Fruit fly (Drosophila melanogaster) whole organism, embryonic: Measurements from ENCODE around the gene CG14695.

Source experiments
- CG11093 ChIP-seq: fragments of 200-800 bp; sonication (Bioruptor generic); IDR thresholded peaks from 3 replicates; pipeline ENCODE4 v1.3.6; 2022; ENCODE audit warnings: missing biosample characterization, missing genetic modification characterization
- CG11695 ChIP-seq: fragments of 200-800 bp; sonication (Bioruptor generic); IDR thresholded peaks from 3 replicates; pipeline ENCODE4 v1.3.6; 2022; ENCODE audit warnings: missing biosample characterization, missing genetic modification characterization
- CG12391 ChIP-seq: fragments of 200-800 bp; sonication (Bioruptor generic); optimal IDR thresholded peaks from 3 replicates; lab custom pipeline; 2018; ENCODE audit warnings: missing biosample characterization, mild to moderate bottlenecking, missing genetic modification characterization, moderate library complexity
- CG15269 ChIP-seq: fragments of 200-800 bp; sonication (Bioruptor generic); optimal IDR thresholded peaks from 2 replicates; lab custom pipeline; 2018; ENCODE audit warnings: missing biosample characterization, mild to moderate bottlenecking, missing genetic modification characterization, moderate library complexity
- CG16815 ChIP-seq: fragments of 200-800 bp; sonication (Bioruptor generic); optimal IDR thresholded peaks from 3 replicates; lab custom pipeline; 2017; ENCODE audit warnings: missing biosample characterization, mild to moderate bottlenecking, missing genetic modification characterization
- CG16863 ChIP-seq: fragments of 200-800 bp; sonication (Bioruptor generic); optimal IDR thresholded peaks from 3 replicates; lab custom pipeline; 2016; ENCODE audit warnings: missing biosample characterization, missing genetic modification characterization
- CG18011 ChIP-seq: fragments of 200-800 bp; sonication (Bioruptor generic); optimal IDR thresholded peaks from 2 replicates; lab custom pipeline; 2017; ENCODE audit warnings: missing biosample characterization, missing genetic modification characterization, mild to moderate bottlenecking, moderate library complexity, missing genotype
- CG2116 ChIP-seq: fragments of 200-800 bp; sonication (Bioruptor generic); optimal IDR thresholded peaks from 3 replicates; lab custom pipeline; 2018; ENCODE audit warnings: missing biosample characterization, mild to moderate bottlenecking, missing genetic modification characterization
- CG30403 ChIP-seq: fragments of 200-800 bp; sonication (Bioruptor generic); optimal IDR thresholded peaks from 3 replicates; lab custom pipeline; 2016; ENCODE audit warnings: missing biosample characterization, missing genetic modification characterization
- CG34376 ChIP-seq: fragments of 200-800 bp; sonication (Bioruptor generic); optimal IDR thresholded peaks from 2 replicates; lab custom pipeline; 2018; ENCODE audit warnings: missing biosample characterization, mild to moderate bottlenecking, missing genetic modification characterization
- CG4707 ChIP-seq: fragments of 200-800 bp; sonication (Bioruptor generic); optimal IDR thresholded peaks from 2 replicates; lab custom pipeline; 2018; ENCODE audit warnings: missing biosample characterization, mild to moderate bottlenecking, missing genetic modification characterization, moderate library complexity
- CG5245 ChIP-seq: fragments of 200-800 bp; sonication (Bioruptor generic); optimal IDR thresholded peaks from 3 replicates; lab custom pipeline; 2016; ENCODE audit warnings: missing biosample characterization, missing genetic modification characterization
- CG9876 ChIP-seq: fragments of 200-800 bp; sonication (Bioruptor generic); optimal IDR thresholded peaks from 2 replicates; lab custom pipeline; 2016; ENCODE audit warnings: missing biosample characterization, missing genetic modification characterization
- CoRest ChIP-seq: fragments of 200-800 bp; sonication (Bioruptor generic); optimal IDR thresholded peaks from 3 replicates; lab custom pipeline; 2018; ENCODE audit warnings: missing biosample characterization, mild to moderate bottlenecking, missing genetic modification characterization, moderate library complexity
- Deaf1 ChIP-seq: fragments of 200-800 bp; optimal IDR thresholded peaks from 3 replicates; lab custom pipeline; 2019; ENCODE audit warnings: missing biosample characterization, mild to moderate bottlenecking, missing genetic modification characterization, moderate library complexity
- E2f1 ChIP-seq: fragments of 200-800 bp; sonication (Bioruptor generic); IDR thresholded peaks from 2 replicates; pipeline ENCODE4 v1.3.6; 2022; ENCODE audit warnings: missing biosample characterization, missing genetic modification characterization
- Fer2 ChIP-seq: fragments of 200-800 bp; sonication (Bioruptor generic); optimal IDR thresholded peaks from 2 replicates; lab custom pipeline; 2018; ENCODE audit warnings: missing biosample characterization, mild to moderate bottlenecking, missing genetic modification characterization, moderate library complexity
- HLH3B ChIP-seq: fragments of 200-800 bp; sonication (Bioruptor generic); IDR thresholded peaks from 2 replicates; pipeline ENCODE4 v1.3.6; 2022; ENCODE audit warnings: missing biosample characterization, missing genetic modification characterization
- HLH4C ChIP-seq: fragments of 200-800 bp; sonication (Bioruptor generic); IDR thresholded peaks from 3 replicates; pipeline ENCODE4 v1.3.6; 2022; ENCODE audit warnings: missing biosample characterization, missing genetic modification characterization; ENCODE audit not compliant: partially characterized antibody
- Max ChIP-seq: fragments of 200-800 bp; sonication (Bioruptor generic); optimal IDR thresholded peaks from 2 replicates; lab custom pipeline; 2016; ENCODE audit warnings: missing biosample characterization, mild to moderate bottlenecking, missing genetic modification characterization
- Oli ChIP-seq: fragments of 200-800 bp; sonication (Bioruptor generic); optimal IDR thresholded peaks from 2 replicates; lab custom pipeline; 2018; ENCODE audit warnings: missing biosample characterization, mild to moderate bottlenecking, missing genetic modification characterization, moderate library complexity
- Pdp1 ChIP-seq, 2 experiments: fragments of 200-800 bp; sonication (Bioruptor generic); optimal IDR thresholded peaks; 3 replicates each; lab custom pipeline; 2016; ENCODE audit warnings: missing biosample characterization in 2 of 2, missing genetic modification characterization in 2 of 2, mild to moderate bottlenecking in 1 of 2, moderate library complexity in 1 of 2
- Ptx1 ChIP-seq: fragments of 200-800 bp; sonication (Bioruptor generic); IDR thresholded peaks from 2 replicates; pipeline ENCODE4 v1.3.6; 2022; ENCODE audit warnings: missing biosample characterization, missing genetic modification characterization
- Spps ChIP-seq: fragments of 200-800 bp; sonication (Bioruptor generic); optimal IDR thresholded peaks from 2 replicates; lab custom pipeline; 2018; ENCODE audit warnings: missing biosample characterization, mild to moderate bottlenecking, missing genetic modification characterization
- Sry-β ChIP-seq: fragments of 200-800 bp; sonication (Bioruptor generic); optimal IDR thresholded peaks from 2 replicates; lab custom pipeline; 2018; ENCODE audit warnings: missing biosample characterization, mild to moderate bottlenecking, missing genetic modification characterization, moderate library complexity
- Sry-δ ChIP-seq: fragments of 200-800 bp; sonication (Bioruptor generic); optimal IDR thresholded peaks from 2 replicates; lab custom pipeline; 2016; ENCODE audit warnings: missing biosample characterization, missing genetic modification characterization
- Xrp1 ChIP-seq: fragments of 200-800 bp; sonication (Bioruptor generic); IDR thresholded peaks from 2 replicates; pipeline ENCODE4 v1.3.6; 2022; ENCODE audit warnings: missing biosample characterization, missing genetic modification characterization
- abd-A ChIP-seq: fragments of 200-800 bp; sonication (Bioruptor generic); optimal IDR thresholded peaks from 3 replicates; lab custom pipeline; 2019; ENCODE audit warnings: missing biosample characterization, mild to moderate bottlenecking, missing genetic modification characterization, moderate library complexity
- amos ChIP-seq: fragments of 200-800 bp; sonication (Bioruptor generic); IDR thresholded peaks from 2 replicates; pipeline ENCODE4 v1.3.6; 2022; ENCODE audit warnings: missing biosample characterization, missing genetic modification characterization; ENCODE audit not compliant: partially characterized antibody
- bbx ChIP-seq: fragments of 200-800 bp; sonication (Bioruptor generic); IDR thresholded peaks from 2 replicates; pipeline ENCODE4 v1.3.6; 2022; ENCODE audit warnings: missing biosample characterization, missing genetic modification characterization; ENCODE audit not compliant: partially characterized antibody
- bcd ChIP-seq: fragments of 200-800 bp; sonication (Bioruptor generic); optimal IDR thresholded peaks from 2 replicates; lab custom pipeline; 2017; ENCODE audit warnings: missing biosample characterization, mild to moderate bottlenecking, missing genetic modification characterization
- cato ChIP-seq: fragments of 200-800 bp; sonication (Bioruptor generic); optimal IDR thresholded peaks from 2 replicates; lab custom pipeline; 2016; ENCODE audit warnings: missing biosample characterization, missing genetic modification characterization, borderline replicate concordance
- dimm ChIP-seq: fragments of 200-800 bp; sonication (Bioruptor generic); IDR thresholded peaks from 2 replicates; pipeline ENCODE4 v1.3.6; 2022; ENCODE audit warnings: missing biosample characterization, missing genetic modification characterization
- grau ChIP-seq: fragments of 200-800 bp; optimal IDR thresholded peaks from 3 replicates; lab custom pipeline; 2019; ENCODE audit warnings: missing biosample characterization, mild to moderate bottlenecking, missing genetic modification characterization, moderate library complexity
- hkb ChIP-seq, 2 experiments: fragments of 200-800 bp in 1 of 2; fragments of >200 bp in 1 of 2; sonication (Bioruptor generic) in 1 of 2; IDR thresholded peaks in 1 of 2; optimal IDR thresholded peaks in 1 of 2; 2 replicates each; pipeline versions ENCODE4 v1.3.6 to Lab custom; 2017 to 2022; ENCODE audit warnings: missing biosample characterization in 1 of 2, missing genetic modification characterization in 1 of 2
- inv ChIP-seq: fragments of 200-800 bp; sonication (Bioruptor generic); IDR thresholded peaks from 2 replicates; pipeline ENCODE4 v1.3.6; 2022; ENCODE audit warnings: missing biosample characterization, missing genetic modification characterization; ENCODE audit not compliant: partially characterized antibody
- kah ChIP-seq: fragments of 200-800 bp; sonication (Bioruptor generic); optimal IDR thresholded peaks from 2 replicates; lab custom pipeline; 2018; ENCODE audit warnings: missing biosample characterization, mild to moderate bottlenecking, missing genetic modification characterization
- lola ChIP-seq, 3 experiments: fragments of >200 bp in 2 of 3; fragments of 200-800 bp in 1 of 3; sonication (Bioruptor generic) in 1 of 3; optimal IDR thresholded peaks; 2 replicates each; lab custom pipeline; 2017 to 2019; ENCODE audit warnings: missing biosample characterization in 3 of 3, missing genetic modification characterization in 3 of 3, mild to moderate bottlenecking in 1 of 3, moderate library complexity in 1 of 3
- nom ChIP-seq: fragments of 200-800 bp; sonication (Bioruptor generic); optimal IDR thresholded peaks from 2 replicates; lab custom pipeline; 2017; ENCODE audit warnings: missing biosample characterization, missing genetic modification characterization, mild to moderate bottlenecking, moderate library complexity, missing genetic modification reagents
- odd ChIP-seq: fragments of 200-800 bp; sonication (Bioruptor generic); optimal IDR thresholded peaks from 2 replicates; lab custom pipeline; 2017; ENCODE audit warnings: missing biosample characterization, mild to moderate bottlenecking, missing genetic modification characterization
- pita ChIP-seq: fragments of 200-800 bp; sonication (Bioruptor generic); optimal IDR thresholded peaks from 2 replicates; lab custom pipeline; 2017; ENCODE audit warnings: missing biosample characterization, mild to moderate bottlenecking, missing genetic modification characterization
- repo ChIP-seq: fragments of 200-800 bp; sonication (Bioruptor generic); optimal IDR thresholded peaks from 2 replicates; lab custom pipeline; 2016; ENCODE audit warnings: missing biosample characterization, missing genetic modification characterization
- scrt ChIP-seq: fragments of 200-800 bp; sonication (Bioruptor generic); optimal IDR thresholded peaks from 2 replicates; lab custom pipeline; 2018; ENCODE audit warnings: missing biosample characterization, mild to moderate bottlenecking, missing genetic modification characterization, moderate library complexity
- sens-2 ChIP-seq: fragments of 200-800 bp; sonication (Bioruptor generic); IDR thresholded peaks from 2 replicates; pipeline ENCODE4 v1.3.6; 2022; ENCODE audit warnings: missing biosample characterization, missing genetic modification characterization
- stc ChIP-seq: fragments of 200-800 bp; sonication (Bioruptor generic); IDR thresholded peaks from 2 replicates; pipeline ENCODE4 v1.3.6; 2022; ENCODE audit warnings: missing biosample characterization, missing genetic modification characterization
- wek ChIP-seq: fragments of 200-800 bp; sonication (Bioruptor generic); optimal IDR thresholded peaks from 3 replicates; lab custom pipeline; 2018; ENCODE audit warnings: missing biosample characterization, mild to moderate bottlenecking, missing genetic modification characterization, moderate library complexity

CG14695 gene

dm6 chr3R:10875515-10876434, 3.3 kb downstream of the CG14695 start, which contains the start of gene Sodh2 (continued):
- TF ChIP-seq CG30403 (GFP tag; lab: Kevin White, UChicago): peak; percentile 61
- TF ChIP-seq CG18011 (GFP tag; lab: Kevin White, UChicago): peak; percentile 57
- peak; percentile 58 for TF ChIP-seq abd-A (tag; lab: Kevin White, UChicago)
- peak; percentile 49; the same call in 1 of the 2 replicates for TF ChIP-seq HLH3B (GFP tag; lab: Robert Waterston, UW)
- peak; percentile 70 for TF ChIP-seq CoRest (tag; lab: Kevin White, UChicago)
- TF ChIP-seq CG2116 (GFP tag; lab: Kevin White, UChicago): peak; percentile 54
- TF ChIP-seq CG9876 (GFP tag; lab: Kevin White, UChicago): peak; percentile 52
- no peak for TF ChIP-seq Sry-δ (GFP tag; lab: Kevin White, UChicago)
- peak; percentile 83 for TF ChIP-seq CG34376 (GFP tag; lab: Kevin White, UChicago)
- TF ChIP-seq CG4707: peak; percentile 72
- no peak for TF ChIP-seq HLH4C (GFP tag; lab: Robert Waterston, UW)
- no peak for TF ChIP-seq dimm (GFP tag; lab: Robert Waterston, UW)
- TF ChIP-seq hkb (optimal IDR thresholded peaks at IDR 0.05; lab: Kevin White, UChicago): no peak
- TF ChIP-seq hkb (GFP tag; IDR thresholded peaks at IDR 0.05; lab: Robert Waterston, UW): peak; percentile 76
- peak; percentile 76 for TF ChIP-seq Ptx1
- TF ChIP-seq kah: peak; percentile 74
- TF ChIP-seq grau (tag; lab: Kevin White, UChicago): peak; percentile 95
- TF ChIP-seq CG15269 (tag; lab: Kevin White, UChicago): peak; percentile 81
- TF ChIP-seq odd (GFP tag; lab: Kevin White, UChicago): peak; percentile 85
- no peak for TF ChIP-seq repo (GFP tag; lab: Kevin White, UChicago)
- peak; percentile 90 for TF ChIP-seq scrt
- TF ChIP-seq CG16815: peak; percentile 56
- TF ChIP-seq CG12391: peak; percentile 77
- TF ChIP-seq Xrp1 (GFP tag; lab: Robert Waterston, UW): peak; percentile 54
- peak; percentile 42; the same call in 1 of the 2 replicates for TF ChIP-seq stc
- TF ChIP-seq CG5245 (GFP tag; lab: Kevin White, UChicago): peak; percentile 25
- TF ChIP-seq Oli (tag; lab: Kevin White, UChicago): peak; percentile 45
- no peak for TF ChIP-seq pita (GFP tag; lab: Kevin White, UChicago)
- TF ChIP-seq lola (GFP tag; optimal IDR thresholded peaks at IDR 0.05; lab: Kevin White, UChicago): peak in 1 of 3 experiments; percentile 43
- TF ChIP-seq CG11695 (GFP tag; lab: Robert Waterston, UW): peak; percentile 70
- TF ChIP-seq bcd: peak; percentile 79
- 0 out of 2 replicates have a peak, but pooled peaks have one; percentile 47 for TF ChIP-seq E2f1 (GFP tag; lab: Robert Waterston, UW)
- peak; percentile 44 for TF ChIP-seq Sry-β (GFP tag; lab: Kevin White, UChicago)
- TF ChIP-seq amos: no peak
- peak; percentile 67 for TF ChIP-seq Deaf1
- TF ChIP-seq inv (GFP tag; lab: Robert Waterston, UW): no peak
- TF ChIP-seq cato (GFP tag; lab: Kevin White, UChicago): no peak
- TF ChIP-seq nom: peak; percentile 55
- peak; percentile 42 for TF ChIP-seq Max (GFP tag; lab: Kevin White, UChicago)
- TF ChIP-seq CG16863 (GFP tag; lab: Kevin White, UChicago): peak; percentile 30
- peak; percentile 39 for TF ChIP-seq Spps (tag; lab: Kevin White, UChicago)
- no peak for TF ChIP-seq bbx (GFP tag; lab: Robert Waterston, UW)
- TF ChIP-seq CG11093 (GFP tag; lab: Robert Waterston, UW): peak; percentile 52; the same call in 1 of the 3 replicates
- TF ChIP-seq Pdp1 (GFP tag; optimal IDR thresholded peaks at IDR 0.05; lab: Kevin White, UChicago): peak; percentile 30 to 59
- peak; percentile 31 for TF ChIP-seq Fer2 (tag; lab: Kevin White, UChicago)
- TF ChIP-seq wek: peak; percentile 85
- TF ChIP-seq sens-2 (GFP tag; lab: Robert Waterston, UW): no peak
